Worm (Caenorhabditis elegans) whole organism, midembryonic: ENCODE data around the gene ZK1248.11.

Experiments used
- cog-1 ChIP-seq: sonication (generic microtip); optimal IDR thresholded peaks from 2 replicates; lab custom pipeline; 2016; ENCODE audit warnings: missing genetic modification characterization, missing compliant biosample characterization
- flt-1 ChIP-seq: fragments of 200-800 bp; sonication (Bioruptor generic); IDR thresholded peaks from 2 replicates; pipeline ENCODE4 v1.3.6; 2022; ENCODE audit warnings: missing genetic modification characterization, missing compliant biosample characterization
- med-1 ChIP-seq: sonication (generic microtip); optimal IDR thresholded peaks from 2 replicates; lab custom pipeline; 2017; ENCODE audit warnings: missing genetic modification characterization, mild to moderate bottlenecking, missing compliant biosample characterization, antibody characterized with exemption, missing genetic modification reagents; ENCODE audit not compliant: insufficient read depth
- ref-1 ChIP-seq: fragments of 200-800 bp; sonication (Bioruptor generic); conservative IDR thresholded peaks from 2 replicates; pipeline ENCODE4 v1.3.6; 2022; ENCODE audit warnings: missing genetic modification reagents, missing genetic modification characterization, missing compliant biosample characterization
- ztf-23 ChIP-seq: fragments of 200-800 bp; sonication (Bioruptor generic); IDR thresholded peaks from 2 replicates; pipeline ENCODE4 v1.3.6; 2022; ENCODE audit warnings: missing genetic modification reagents, missing genetic modification characterization, missing compliant biosample characterization

- TF ChIP-seq ztf-23 (GFP tag; lab: Robert Waterston, UW), result no peak
- no peak for TF ChIP-seq med-1 (GFP tag; lab: Kevin White, UChicago)
- no peak for TF ChIP-seq ref-1
- TF ChIP-seq flt-1 (GFP tag; lab: Robert Waterston, UW), result no peak
- TF ChIP-seq cog-1 (tag; lab: Kevin White, UChicago), result no peak
Measured at ce11 chrII:5835146-5835545, 6.8 kb upstream of the ZK1248.11 start.
